Worm (Caenorhabditis elegans): Measurements from ENCODE around the gene fbxc-50.
A peak's percentile ranks its signal among the peaks of the same experiment; 100 is the strongest.

Gene fbxc-50

DNA sequence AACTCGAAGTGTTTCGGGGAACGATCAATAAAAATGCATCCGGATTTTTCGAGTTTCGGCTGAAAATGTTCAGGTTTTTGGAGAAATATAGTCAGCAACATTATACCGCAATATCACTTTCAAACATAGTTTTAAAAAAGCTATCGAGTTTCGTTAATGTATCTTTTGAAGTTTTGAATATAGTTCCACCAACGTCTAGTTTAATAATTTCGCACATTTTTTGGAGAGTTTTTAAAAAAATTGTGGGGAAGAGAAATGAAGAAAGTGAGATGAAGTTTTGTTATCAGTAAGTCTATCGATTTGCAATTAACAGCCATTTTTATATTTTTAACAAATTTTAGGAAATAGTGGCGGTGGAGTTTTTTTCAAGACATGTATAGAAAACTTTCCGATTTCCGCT, 22.1 kb downstream of the fbxc-50 start, which contains the start of gene ZC239.17:
Gene ZC239.17 (minus strand): TSS at position 101 of the 400 bp plus-strand sequence.
- TF ChIP-seq mep-1 (tag; optimal IDR thresholded peaks at IDR 0.05) = no peak
- no peak for TF ChIP-seq ceh-32 (tag; optimal IDR thresholded peaks at IDR 0.05; ENCODE audit: poor library complexity)
- TF ChIP-seq Y105C5A.15 (GFP tag; IDR thresholded peaks at IDR 0.05) = no peak
- no peak for TF ChIP-seq skn-1 (tag; optimal IDR thresholded peaks at IDR 0.05)
- no peak for TF ChIP-seq hif-1 (tag; optimal IDR thresholded peaks at IDR 0.05)
- TF ChIP-seq ztf-11 (tag; optimal IDR thresholded peaks at IDR 0.05) = no peak
- no peak for TF ChIP-seq lin-13 (GFP tag; optimal IDR thresholded peaks at IDR 0.05)
- no peak for TF ChIP-seq nhr-41 (GFP tag; IDR thresholded peaks at IDR 0.05)
- no peak for TF ChIP-seq nhr-6 (tag; optimal IDR thresholded peaks at IDR 0.05)
- no peak for TF ChIP-seq madf-5 (GFP tag; IDR thresholded peaks at IDR 0.05)
- no peak for TF ChIP-seq ceh-62 (tag; optimal IDR thresholded peaks at IDR 0.05)
- TF ChIP-seq Y48G9A.11 (GFP tag; IDR thresholded peaks at IDR 0.05) = no peak
- TF ChIP-seq F10B5.3 (tag; optimal IDR thresholded peaks at IDR 0.05) = no peak
- no peak for TF ChIP-seq lsy-2 (tag; optimal IDR thresholded peaks at IDR 0.05)
- TF ChIP-seq unc-39 (tag; optimal IDR thresholded peaks at IDR 0.05) = no peak
- TF ChIP-seq egl-43 (GFP tag; IDR thresholded peaks at IDR 0.05) = no peak

DNA sequence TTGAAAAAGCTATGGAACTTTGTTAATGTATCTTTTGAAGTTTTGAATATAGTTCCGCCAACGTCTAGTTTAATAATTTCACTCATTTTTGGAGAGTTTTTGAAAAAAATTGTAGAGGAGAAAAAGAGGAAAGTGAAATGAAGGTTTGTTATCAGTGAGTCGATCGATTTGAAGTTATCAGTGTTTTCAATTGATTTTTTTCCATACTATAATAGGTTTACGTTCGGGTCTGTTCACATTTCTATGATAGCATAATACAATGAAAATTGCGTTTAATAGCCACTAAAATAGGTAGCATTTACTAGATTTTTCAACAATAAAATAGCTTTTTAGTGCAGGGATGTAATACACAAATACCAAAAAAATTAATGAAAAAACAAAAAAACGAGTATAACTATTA, 22.7 kb downstream of the fbxc-50 start, which contains the start of gene ZC239.16:
Gene ZC239.16 (minus strand): TSS at position 120 of the 400 bp plus-strand sequence.
- TF ChIP-seq dve-1 (tag; optimal IDR thresholded peaks at IDR 0.05; ENCODE audit: insufficient read depth) (peak; percentile 23), nhr-111 (GFP tag; optimal IDR thresholded peaks at IDR 0.05) (no peak), dmd-9 (GFP tag; IDR thresholded peaks at IDR 0.05) (no peak), saeg-2 (GFP tag; IDR thresholded peaks at IDR 0.05) (no peak), ceh-20 (GFP tag; IDR thresholded peaks at IDR 0.05) (no peak), F37D6.2 (tag; optimal IDR thresholded peaks at IDR 0.05) (no peak), lir-3 (tag; optimal IDR thresholded peaks at IDR 0.05) (no peak), zfp-3 (GFP tag; conservative IDR thresholded peaks at IDR 0.05) (no peak), Y105C5A.15 (GFP tag; IDR thresholded peaks at IDR 0.05) (no peak), fos-1 (tag; optimal IDR thresholded peaks at IDR 0.05) (no peak), nhr-6 (tag; optimal IDR thresholded peaks at IDR 0.05) (no peak), nhr-28 (tag; optimal IDR thresholded peaks at IDR 0.05) (peak; percentile 50), sdz-12 (GFP tag; optimal IDR thresholded peaks at IDR 0.05) (no peak), snpc-4 (tag; optimal IDR thresholded peaks at IDR 0.05) (no peak), ceh-44 (GFP tag; IDR thresholded peaks at IDR 0.05) (no peak), ztf-11 (tag; optimal IDR thresholded peaks at IDR 0.05) (no peak), unc-62 (GFP tag; optimal IDR thresholded peaks at IDR 0.05 in 1 of 2) (no peak), unc-62 (tag; optimal IDR thresholded peaks at IDR 0.05) (no peak), lin-13 (GFP tag; optimal IDR thresholded peaks at IDR 0.05) (no peak), attf-4 (tag; optimal IDR thresholded peaks at IDR 0.05) (no peak), mes-2 (tag; optimal IDR thresholded peaks at IDR 0.05; ENCODE audit: poor library complexity, severe bottlenecking) (no peak), php-3 (GFP tag; IDR thresholded peaks at IDR 0.05) (peak; percentile 27; the same call in 1 of the 2 replicates), dpl-1 (GFP tag; optimal IDR thresholded peaks at IDR 0.05) (no peak), daf-16 (GFP tag; optimal IDR thresholded peaks at IDR 0.05) (no peak), daf-16 (tag; optimal IDR thresholded peaks at IDR 0.05) (peak; percentile 61), pqm-1 (tag; optimal IDR thresholded peaks at IDR 0.05) (peak; percentile 38), mep-1 (tag; optimal IDR thresholded peaks at IDR 0.05) (no peak), ZK337.2 (GFP tag; IDR thresholded peaks at IDR 0.05) (no peak), hlh-30 (tag; optimal IDR thresholded peaks at IDR 0.05; ENCODE audit: insufficient read depth) (no peak), nhr-11 (tag; optimal IDR thresholded peaks at IDR 0.05) (no peak), fkh-10 (GFP tag; optimal IDR thresholded peaks at IDR 0.05) (no peak), aly-2 (tag; optimal IDR thresholded peaks at IDR 0.05) (no peak), lsy-2 (tag; optimal IDR thresholded peaks at IDR 0.05) (no peak), T26A8.4 (GFP tag; IDR thresholded peaks at IDR 0.05) (no peak), madf-5 (GFP tag; IDR thresholded peaks at IDR 0.05) (no peak), nhr-48 (tag; optimal IDR thresholded peaks at IDR 0.05) (no peak), Y48G9A.11 (GFP tag; IDR thresholded peaks at IDR 0.05) (no peak), dmd-6 (GFP tag; IDR thresholded peaks at IDR 0.05) (0 out of 2 replicates have a peak, but pooled peaks have one; percentile 8), ceh-82 (tag; optimal IDR thresholded peaks at IDR 0.05) (no peak), duxl-1 (tag; optimal IDR thresholded peaks at IDR 0.05; ENCODE audit: poor library complexity) (no peak)
